Worm (Caenorhabditis elegans): ENCODE data around the gene C55C3.4.

DNA sequence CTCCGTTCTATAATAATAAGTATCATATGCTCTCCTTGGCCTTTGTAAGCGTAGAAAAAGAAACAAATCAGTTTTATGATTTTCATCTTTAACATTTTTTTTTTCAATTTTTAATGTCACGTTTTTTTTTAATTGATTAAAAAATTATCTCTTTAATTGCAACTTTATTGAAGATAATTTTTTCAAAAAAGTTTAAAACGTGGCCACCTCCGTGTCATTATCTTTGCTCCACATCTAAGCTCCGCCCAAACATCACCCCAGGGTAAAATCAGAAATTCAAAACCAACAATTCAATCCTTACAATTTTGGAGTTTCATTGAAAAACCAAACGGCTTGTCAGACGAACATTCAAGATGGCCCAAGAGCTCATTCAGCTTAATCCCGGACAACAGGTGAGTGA lies 46.3 kb downstream of the C55C3.4 start, which contains the start of gene ttbk-8.2:
- TF ChIP-seq tbx-2 (tag; optimal IDR thresholded peaks at IDR 0.05) (no peak), jun-1 (tag; optimal IDR thresholded peaks at IDR 0.05) (no peak), fkh-8 (tag; optimal IDR thresholded peaks at IDR 0.05) (no peak), ceh-90 (tag; optimal IDR thresholded peaks at IDR 0.05) (no peak), xbp-1 (tag; optimal IDR thresholded peaks at IDR 0.05) (no peak)

Measured in whole organism, L1 larva.